Worm (Caenorhabditis elegans) whole organism, midembryonic: ENCODE measurements around the gene C47E12.14.

Experiments used
- T22C8.4 ChIP-seq: fragments of 200-800 bp; sonication (Bioruptor generic); IDR thresholded peaks from 2 replicates; pipeline ENCODE4 v1.3.6; 2022; ENCODE audit warnings: missing genetic modification characterization, missing compliant biosample characterization
- klf-2 ChIP-seq: fragments of 200-800 bp; sonication (Bioruptor generic); conservative IDR thresholded peaks from 2 replicates; pipeline ENCODE4 v1.3.6; 2022; ENCODE audit warnings: missing genetic modification reagents, missing genetic modification characterization, missing compliant biosample characterization
- med-1 ChIP-seq: sonication (generic microtip); optimal IDR thresholded peaks from 2 replicates; lab custom pipeline; 2017; ENCODE audit warnings: missing genetic modification characterization, mild to moderate bottlenecking, missing compliant biosample characterization, antibody characterized with exemption, missing genetic modification reagents; ENCODE audit not compliant: insufficient read depth
- ztf-23 ChIP-seq: fragments of 200-800 bp; sonication (Bioruptor generic); IDR thresholded peaks from 2 replicates; pipeline ENCODE4 v1.3.6; 2022; ENCODE audit warnings: missing genetic modification reagents, missing genetic modification characterization, missing compliant biosample characterization

DNA sequence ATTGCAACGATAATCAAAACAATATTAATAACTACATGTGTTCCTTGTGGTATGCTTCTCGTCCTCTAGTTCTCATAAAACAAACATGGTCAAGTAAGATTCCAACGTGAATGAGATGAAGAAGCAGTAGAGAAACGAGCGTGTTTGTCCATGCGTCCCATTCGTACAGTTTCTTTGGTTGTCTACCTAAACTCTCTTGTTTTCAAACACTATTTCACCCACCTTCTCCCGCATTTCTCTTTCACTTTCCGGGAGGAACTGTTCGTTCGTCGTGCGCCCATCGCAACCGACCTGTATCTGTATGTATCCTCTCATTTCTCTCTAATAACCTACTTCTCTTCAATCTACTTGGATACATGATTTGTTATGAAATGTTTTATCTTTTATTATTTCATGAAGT is 31.6 kb upstream of the C47E12.14 start:
- TF ChIP-seq med-1 (GFP tag; lab: Kevin White, UChicago) (no peak), ztf-23 (GFP tag; lab: Robert Waterston, UW) (no peak), klf-2 (GFP tag; lab: Robert Waterston, UW) (no peak), T22C8.4 (GFP tag; lab: Robert Waterston, UW) (no peak)
